Worm (Caenorhabditis elegans): Measurements from ENCODE around the gene F11G11.5.
"Not testable (repeated sequence)": the region's sequence is repeated elsewhere in the genome, so short reads cannot be mapped to it uniquely, and the experiment has no call there.

ce11 chrII:4860260-4860659 is 2.5 kb downstream of the F11G11.5 start, which contains the start of the genes nspd-5 and F11G11.4:
- TF ChIP-seq nhr-76 (tag; optimal IDR thresholded peaks at IDR 0.05); lin-15B (tag; optimal IDR thresholded peaks at IDR 0.05); nhr-77 (tag; optimal IDR thresholded peaks at IDR 0.05); ama-1 (optimal IDR thresholded peaks at IDR 0.05); nhr-28 (tag; optimal IDR thresholded peaks at IDR 0.05); elt-3 (tag; optimal IDR thresholded peaks at IDR 0.05); fkh-10 (GFP tag; optimal IDR thresholded peaks at IDR 0.05); ceh-82 (tag; optimal IDR thresholded peaks at IDR 0.05); unc-130 (tag; optimal IDR thresholded peaks at IDR 0.05); skn-1 (tag; optimal IDR thresholded peaks at IDR 0.05); nhr-90 (tag; optimal IDR thresholded peaks at IDR 0.05; ENCODE audit: poor library complexity); dpl-1 (GFP tag; optimal IDR thresholded peaks at IDR 0.05); snpc-4 (tag; optimal IDR thresholded peaks at IDR 0.05): not testable (repeated sequence)
